Worm (Caenorhabditis elegans) whole organism, L3 larva: ENCODE measurements around the gene E04D5.5.

Experiments used
- R02D3.7 ChIP-seq: fragments of 150-350 bp; optimal IDR thresholded peaks from 2 replicates; lab custom pipeline; 2014; ENCODE audit warnings: missing biosample characterization, missing genetic modification characterization
- aly-2 ChIP-seq: fragments of 150-350 bp; optimal IDR thresholded peaks from 2 replicates; lab custom pipeline; 2014; ENCODE audit warnings: missing biosample characterization, missing genetic modification characterization
- ama-1 ChIP-seq: fragments of 150-350 bp; optimal IDR thresholded peaks from 2 replicates; lab custom pipeline; 2018
- ceh-16 ChIP-seq: sonication (generic microtip); optimal IDR thresholded peaks from 2 replicates; lab custom pipeline; 2017; ENCODE audit warnings: missing biosample characterization, missing genetic modification characterization
- ceh-28 ChIP-seq: fragments of 150-350 bp; optimal IDR thresholded peaks from 2 replicates; lab custom pipeline; 2014; ENCODE audit warnings: missing biosample characterization, missing genetic modification reagents, missing genetic modification characterization
- ceh-82 ChIP-seq: fragments of 150-350 bp; optimal IDR thresholded peaks from 2 replicates; lab custom pipeline; 2014; ENCODE audit warnings: missing biosample characterization, missing genetic modification characterization
- ceh-9 ChIP-seq: sonication (generic microtip); optimal IDR thresholded peaks from 2 replicates; lab custom pipeline; 2018; ENCODE audit warnings: missing biosample characterization, missing genetic modification characterization
- daf-12 ChIP-seq: fragments of 150-350 bp; optimal IDR thresholded peaks from 2 replicates; lab custom pipeline; 2014; ENCODE audit warnings: missing biosample characterization, missing genetic modification reagents, missing genetic modification characterization
- egl-27 ChIP-seq: sonication (generic microtip); optimal IDR thresholded peaks from 4 replicates; lab custom pipeline; 2017; ENCODE audit warnings: missing biosample characterization, missing genetic modification reagents, missing genetic modification characterization
- egl-5 ChIP-seq: fragments of 150-350 bp; optimal IDR thresholded peaks from 2 replicates; lab custom pipeline; 2017; ENCODE audit warnings: missing biosample characterization, missing genetic modification reagents, missing genetic modification characterization, inconsistent platforms
- elt-1 ChIP-seq: fragments of 150-350 bp; optimal IDR thresholded peaks from 2 replicates; lab custom pipeline; 2014; ENCODE audit warnings: missing biosample characterization, missing genetic modification characterization
- elt-2 ChIP-seq: sonication (generic microtip); optimal IDR thresholded peaks from 2 replicates; lab custom pipeline; 2016; ENCODE audit warnings: missing genetic modification reagents, mild to moderate bottlenecking, missing genetic modification characterization, missing compliant biosample characterization
- elt-3 ChIP-seq, 3 experiments: fragments of 150-350 bp in 1 of 3; sonication (generic microtip) in 2 of 3; optimal IDR thresholded peaks; 2 replicates in 2 of 3; 4 replicates in 1 of 3; lab custom pipeline; 2014 to 2017; ENCODE audit warnings: missing biosample characterization in 3 of 3, missing genetic modification characterization in 3 of 3
- eor-1 ChIP-seq, 2 experiments: fragments of 150-350 bp; optimal IDR thresholded peaks; 2 replicates each; lab custom pipeline; 2014 to 2018; ENCODE audit warnings: missing biosample characterization in 2 of 2, missing genetic modification characterization in 2 of 2
- fkh-10 ChIP-seq: sonication (generic microtip); optimal IDR thresholded peaks from 2 replicates; lab custom pipeline; 2017; ENCODE audit warnings: missing biosample characterization, missing genetic modification reagents, missing genetic modification characterization
- fkh-2 ChIP-seq: fragments of 150-350 bp; optimal IDR thresholded peaks from 2 replicates; lab custom pipeline; 2014; ENCODE audit warnings: missing biosample characterization, missing genetic modification reagents, missing genetic modification characterization
- fos-1 ChIP-seq: fragments of 150-350 bp; optimal IDR thresholded peaks from 2 replicates; lab custom pipeline; 2014; ENCODE audit warnings: missing biosample characterization, missing genetic modification characterization
- hmg-11 ChIP-seq: sonication (generic microtip); optimal IDR thresholded peaks from 2 replicates; lab custom pipeline; 2016; ENCODE audit warnings: missing genetic modification characterization, missing compliant biosample characterization
- jun-1 ChIP-seq: fragments of 150-350 bp; optimal IDR thresholded peaks from 2 replicates; lab custom pipeline; 2014; ENCODE audit warnings: missing biosample characterization, missing genetic modification reagents, missing genetic modification characterization
- lin-15B ChIP-seq: fragments of 150-350 bp; optimal IDR thresholded peaks from 2 replicates; lab custom pipeline; 2014; ENCODE audit warnings: missing biosample characterization, missing genetic modification characterization
- lin-39 ChIP-seq: fragments of 150-350 bp; optimal IDR thresholded peaks from 2 replicates; lab custom pipeline; 2018; ENCODE audit warnings: missing biosample characterization, missing genetic modification reagents, missing genetic modification characterization
- lsy-12 ChIP-seq: sonication (generic microtip); optimal IDR thresholded peaks from 2 replicates; lab custom pipeline; 2016; ENCODE audit warnings: mild to moderate bottlenecking, missing genetic modification characterization, missing compliant biosample characterization
- mdl-1 ChIP-seq: fragments of 150-350 bp; optimal IDR thresholded peaks from 2 replicates; lab custom pipeline; 2014; ENCODE audit warnings: missing biosample characterization, missing genetic modification characterization
- mml-1 ChIP-seq: fragments of 150-350 bp; sonication (generic microtip); optimal IDR thresholded peaks from 3 replicates; lab custom pipeline; 2014; ENCODE audit warnings: missing biosample characterization, missing genetic modification characterization
- nfya-1 ChIP-seq: sonication (generic microtip); optimal IDR thresholded peaks from 2 replicates; lab custom pipeline; 2017; ENCODE audit warnings: missing genetic modification characterization, mild to moderate bottlenecking, missing compliant biosample characterization, antibody characterized with exemption, moderate library complexity; ENCODE audit not compliant: insufficient read depth
- nhr-11 ChIP-seq: fragments of 150-350 bp; optimal IDR thresholded peaks from 2 replicates; lab custom pipeline; 2014; ENCODE audit warnings: missing biosample characterization, missing genetic modification characterization
- nhr-12 ChIP-seq: fragments of 150-350 bp; optimal IDR thresholded peaks from 2 replicates; lab custom pipeline; 2014; ENCODE audit warnings: missing biosample characterization, missing genetic modification characterization
- nhr-23 ChIP-seq: fragments of 150-350 bp; optimal IDR thresholded peaks from 2 replicates; lab custom pipeline; 2014; ENCODE audit warnings: missing biosample characterization, missing genetic modification reagents, missing genetic modification characterization
- nhr-237 ChIP-seq: fragments of 150-350 bp; optimal IDR thresholded peaks from 2 replicates; lab custom pipeline; 2014; ENCODE audit warnings: missing biosample characterization, missing genetic modification characterization
- nhr-25 ChIP-seq: sonication (generic microtip); optimal IDR thresholded peaks from 2 replicates; lab custom pipeline; 2017; ENCODE audit warnings: missing biosample characterization, missing genetic modification characterization
- nhr-28 ChIP-seq: fragments of 150-350 bp; optimal IDR thresholded peaks from 2 replicates; lab custom pipeline; 2014; ENCODE audit warnings: missing biosample characterization, missing genetic modification characterization
- nhr-43 ChIP-seq: sonication (generic microtip); optimal IDR thresholded peaks from 2 replicates; lab custom pipeline; 2016; ENCODE audit warnings: mild to moderate bottlenecking, missing genetic modification characterization, missing compliant biosample characterization; ENCODE audit not compliant: poor library complexity, severe bottlenecking
- nhr-67 ChIP-seq: fragments of 150-350 bp; optimal IDR thresholded peaks from 2 replicates; lab custom pipeline; 2014; ENCODE audit warnings: missing biosample characterization, missing genetic modification characterization
- nhr-76 ChIP-seq: fragments of 150-350 bp; sonication (generic microtip); optimal IDR thresholded peaks from 5 replicates; lab custom pipeline; 2014; ENCODE audit warnings: missing biosample characterization, missing genetic modification characterization
- nhr-77 ChIP-seq: fragments of 150-350 bp; optimal IDR thresholded peaks from 2 replicates; lab custom pipeline; 2014; ENCODE audit warnings: missing biosample characterization, missing genetic modification characterization
- pha-4 ChIP-seq: fragments of 150-350 bp; optimal IDR thresholded peaks from 2 replicates; lab custom pipeline; 2014; ENCODE audit warnings: missing biosample characterization, missing genetic modification reagents, missing genetic modification characterization
- pqm-1 ChIP-seq: fragments of 150-350 bp; optimal IDR thresholded peaks from 2 replicates; lab custom pipeline; 2017; ENCODE audit warnings: missing biosample characterization, missing genetic modification characterization, inconsistent platforms
- sea-2 ChIP-seq: fragments of 150-350 bp; sonication (generic microtip); optimal IDR thresholded peaks from 4 replicates; lab custom pipeline; 2014; ENCODE audit warnings: missing biosample characterization, missing genetic modification reagents, missing genetic modification characterization
- skn-1 ChIP-seq: fragments of 150-350 bp; optimal IDR thresholded peaks from 2 replicates; lab custom pipeline; 2014; ENCODE audit warnings: missing biosample characterization, missing genetic modification characterization
- tbx-2 ChIP-seq: sonication (generic microtip); optimal IDR thresholded peaks from 2 replicates; lab custom pipeline; 2016; ENCODE audit warnings: mild to moderate bottlenecking, missing genetic modification characterization, missing compliant biosample characterization
- unc-39 ChIP-seq: sonication (generic microtip); optimal IDR thresholded peaks from 4 replicates; lab custom pipeline; 2017; ENCODE audit warnings: missing biosample characterization, missing genetic modification characterization
- unc-62 ChIP-seq: fragments of 150-350 bp; sonication (generic microtip); optimal IDR thresholded peaks from 4 replicates; lab custom pipeline; 2014; ENCODE audit warnings: missing biosample characterization, missing genetic modification reagents, missing genetic modification characterization
- ztf-11 ChIP-seq: fragments of 150-350 bp; optimal IDR thresholded peaks from 2 replicates; lab custom pipeline; 2014; ENCODE audit warnings: missing biosample characterization, missing genetic modification characterization
- ztf-4 ChIP-seq: fragments of 150-350 bp; optimal IDR thresholded peaks from 2 replicates; lab custom pipeline; 2014; ENCODE audit warnings: missing biosample characterization, missing genetic modification characterization

Gene E04D5.5

DNA sequence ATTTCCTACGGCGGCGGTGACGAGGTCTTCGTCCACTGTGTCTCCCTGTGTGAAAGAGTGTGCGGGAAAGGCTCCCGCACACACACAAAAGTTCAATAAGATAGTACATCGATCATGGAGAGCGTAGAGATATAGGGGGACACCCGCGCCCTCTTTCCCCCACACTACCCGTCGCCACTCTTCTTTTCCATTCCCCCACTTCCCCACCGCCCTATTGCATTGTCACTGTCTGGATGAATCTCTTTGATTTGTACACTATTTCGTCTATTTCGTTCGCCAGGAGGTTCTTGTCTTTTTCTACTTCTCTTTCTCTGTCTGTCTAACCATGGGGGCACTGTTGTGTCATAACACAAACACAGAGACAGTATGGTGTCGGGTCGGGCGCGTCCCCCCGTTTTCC, 28.8 kb upstream of the E04D5.5 start (continued):
- no peak for TF ChIP-seq fkh-2 (tag; lab: Kevin White, UChicago)
- no peak for TF ChIP-seq aly-2 (tag; lab: Kevin White, UChicago)
- no peak for TF ChIP-seq elt-1 (tag; lab: Kevin White, UChicago)
- TF ChIP-seq lsy-12 (tag; lab: Kevin White, UChicago), result peak; percentile 45

DNA sequence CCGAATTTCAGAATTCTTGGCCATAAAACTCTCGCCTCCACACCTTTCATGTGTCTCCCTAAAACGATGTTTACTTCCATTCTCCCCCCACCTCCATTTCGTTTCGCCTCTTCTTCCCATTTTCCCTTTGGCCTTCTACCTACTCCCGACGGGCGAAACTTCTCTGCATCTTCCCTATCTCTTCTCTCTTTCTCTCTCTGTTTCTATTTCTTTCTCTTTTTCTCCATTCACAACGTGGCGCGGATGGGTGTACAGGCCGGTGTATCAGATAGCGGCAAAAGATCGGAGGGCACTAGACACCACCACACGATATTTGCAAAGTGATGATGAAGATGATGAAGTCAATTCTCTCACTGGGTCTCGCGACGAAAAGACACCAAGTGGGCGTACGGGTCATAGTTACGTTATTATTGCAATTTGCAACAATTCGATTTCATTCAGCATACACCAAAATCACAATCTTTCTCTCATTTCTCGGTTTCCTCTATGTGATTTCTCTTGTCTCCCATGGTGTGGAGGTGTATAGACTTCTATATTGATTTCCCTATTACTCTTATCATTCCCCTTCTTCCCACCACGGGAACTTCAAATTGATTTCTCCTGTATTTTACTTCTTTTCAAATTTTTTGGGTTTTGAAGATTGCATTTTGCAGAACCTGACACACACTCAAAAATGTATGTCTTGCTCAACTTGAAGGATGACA, 26.3 kb upstream of the E04D5.5 start, which contains the start of gene ztf-27:
Gene ztf-27 (plus strand): TSS at position 654 of the 704 bp plus-strand sequence.
- peak; percentile 21 for TF ChIP-seq elt-1 (tag; lab: Kevin White, UChicago)
- no peak for TF ChIP-seq nhr-76 (tag; lab: Kevin White, UChicago)
- no peak for TF ChIP-seq ztf-11 (tag; lab: Kevin White, UChicago)
- TF ChIP-seq nhr-67 (tag; lab: Kevin White, UChicago), result no peak
- TF ChIP-seq unc-39 (tag; lab: Kevin White, UChicago), result no peak
- TF ChIP-seq pha-4, result peak; percentile 42
- no peak for TF ChIP-seq aly-2 (tag; lab: Kevin White, UChicago)
- TF ChIP-seq mdl-1 (tag; lab: Kevin White, UChicago), result no peak
- TF ChIP-seq sea-2 (GFP tag; lab: Kevin White, UChicago), result no peak
- TF ChIP-seq nhr-43 (tag; lab: Kevin White, UChicago), result no peak
- no peak for TF ChIP-seq ceh-28 (tag; lab: Kevin White, UChicago)
- TF ChIP-seq egl-27, result no peak
- no peak for TF ChIP-seq skn-1 (tag; lab: Kevin White, UChicago)
- TF ChIP-seq fkh-10 (GFP tag; lab: Kevin White, UChicago), result no peak
- TF ChIP-seq ztf-4 (tag; lab: Kevin White, UChicago), result no peak
- no peak for TF ChIP-seq fkh-2 (tag; lab: Kevin White, UChicago)
- no peak for TF ChIP-seq lsy-12 (tag; lab: Kevin White, UChicago)
- TF ChIP-seq elt-3 (tag; optimal IDR thresholded peaks at IDR 0.05; lab: Kevin White, UChicago), result no peak
- TF ChIP-seq ama-1, result no peak
- TF ChIP-seq nhr-11 (tag; lab: Kevin White, UChicago), result no peak
- TF ChIP-seq nhr-77 (tag; lab: Kevin White, UChicago), result no peak
- no peak for TF ChIP-seq nhr-12 (tag; lab: Kevin White, UChicago)
- no peak for TF ChIP-seq R02D3.7 (tag; lab: Kevin White, UChicago)
- TF ChIP-seq egl-5 (tag; lab: Kevin White, UChicago), result no peak
- TF ChIP-seq mml-1 (tag; lab: Kevin White, UChicago), result no peak
- TF ChIP-seq daf-12 (tag; lab: Kevin White, UChicago), result no peak
- TF ChIP-seq pqm-1 (tag; lab: Kevin White, UChicago), result peak; percentile 61
- no peak for TF ChIP-seq fos-1 (tag; lab: Kevin White, UChicago)
- TF ChIP-seq elt-2 (tag; lab: Kevin White, UChicago), result peak; percentile 49
- no peak for TF ChIP-seq lin-15B
- TF ChIP-seq lin-39 (tag; lab: Kevin White, UChicago), result no peak
- no peak for TF ChIP-seq nhr-28 (tag; lab: Kevin White, UChicago)
- no peak for TF ChIP-seq jun-1 (tag; lab: Kevin White, UChicago)
- no peak for TF ChIP-seq nhr-237 (tag; lab: Kevin White, UChicago)
- TF ChIP-seq ceh-16 (tag; lab: Kevin White, UChicago), result no peak
- TF ChIP-seq unc-62 (GFP tag; lab: Kevin White, UChicago), result no peak
- TF ChIP-seq ceh-9 (tag; lab: Kevin White, UChicago), result no peak
- TF ChIP-seq nhr-25 (tag; lab: Kevin White, UChicago), result peak; percentile 68
- TF ChIP-seq tbx-2, result no peak
- peak; percentile 26 for TF ChIP-seq hmg-11 (tag; lab: Kevin White, UChicago)
- no peak for TF ChIP-seq eor-1 (tag; optimal IDR thresholded peaks at IDR 0.05; lab: Kevin White, UChicago)
- TF ChIP-seq nhr-23, result peak; percentile 52
- TF ChIP-seq ceh-82, result no peak
- peak; percentile 47 for TF ChIP-seq nfya-1
- TF ChIP-seq, all 47 proteins: peak for 8
